Fruit fly (Drosophila melanogaster) whole organism, embryonic: ENCODE measurements around the gene CG18180.

ENCODE experiments used
- CG10274 ChIP-seq: fragments of 200-800 bp; sonication (Bioruptor generic); optimal IDR thresholded peaks from 3 replicates; lab custom pipeline; 2017; ENCODE audit warnings: missing biosample characterization, mild to moderate bottlenecking, missing genetic modification characterization
- CG10654 ChIP-seq: fragments of 200-800 bp; sonication (Bioruptor generic); optimal IDR thresholded peaks from 2 replicates; lab custom pipeline; 2016; ENCODE audit warnings: missing biosample characterization, missing genetic modification characterization
- CG12104 ChIP-seq: fragments of 200-800 bp; sonication (Bioruptor generic); optimal IDR thresholded peaks from 3 replicates; lab custom pipeline; 2016; ENCODE audit warnings: missing biosample characterization, missing genetic modification characterization
- CG12299 ChIP-seq: fragments of 200-800 bp; sonication (Bioruptor generic); optimal IDR thresholded peaks from 2 replicates; lab custom pipeline; 2018; ENCODE audit warnings: missing biosample characterization, mild to moderate bottlenecking, missing genetic modification characterization
- CG13624 ChIP-seq: fragments of 200-800 bp; sonication (Bioruptor generic); optimal IDR thresholded peaks from 2 replicates; lab custom pipeline; 2016; ENCODE audit warnings: missing biosample characterization, missing genetic modification characterization
- CG13894 ChIP-seq: fragments of 200-800 bp; sonication (Bioruptor generic); optimal IDR thresholded peaks from 3 replicates; lab custom pipeline; 2018; ENCODE audit warnings: missing biosample characterization, mild to moderate bottlenecking, missing genetic modification characterization, moderate library complexity
- CG16815 ChIP-seq: fragments of 200-800 bp; sonication (Bioruptor generic); optimal IDR thresholded peaks from 3 replicates; lab custom pipeline; 2017; ENCODE audit warnings: missing biosample characterization, mild to moderate bottlenecking, missing genetic modification characterization
- CG17802 ChIP-seq: fragments of 200-800 bp; sonication (Bioruptor generic); optimal IDR thresholded peaks from 2 replicates; lab custom pipeline; 2018; ENCODE audit warnings: missing biosample characterization, mild to moderate bottlenecking, missing genetic modification characterization, moderate library complexity
- CG17829 ChIP-seq: fragments of 200-800 bp; optimal IDR thresholded peaks from 2 replicates; lab custom pipeline; 2019; ENCODE audit warnings: missing biosample characterization, mild to moderate bottlenecking, missing genetic modification characterization, moderate library complexity
- CG1792 ChIP-seq: fragments of 200-800 bp; sonication (Bioruptor generic); optimal IDR thresholded peaks from 2 replicates; lab custom pipeline; 2016; ENCODE audit warnings: missing biosample characterization, missing genetic modification characterization
- CG18619 ChIP-seq: fragments of 200-800 bp; sonication (Bioruptor generic); optimal IDR thresholded peaks from 3 replicates; lab custom pipeline; 2017; ENCODE audit warnings: missing biosample characterization, mild to moderate bottlenecking, missing genetic modification characterization
- CG30020 ChIP-seq: fragments of 200-800 bp; optimal IDR thresholded peaks from 2 replicates; lab custom pipeline; 2019; ENCODE audit warnings: missing biosample characterization, mild to moderate bottlenecking, missing genetic modification characterization, moderate library complexity
- CG3726 ChIP-seq: fragments of 200-800 bp; sonication (Bioruptor generic); IDR thresholded peaks from 3 replicates; pipeline ENCODE4, ENCODE4 v1.3.6; 2022; ENCODE audit warnings: missing biosample characterization, missing genetic modification characterization
- CG4282 ChIP-seq: fragments of 200-800 bp; sonication (Bioruptor generic); optimal IDR thresholded peaks from 2 replicates; lab custom pipeline; 2016; ENCODE audit warnings: missing biosample characterization, missing genetic modification characterization
- CG6175 ChIP-seq: fragments of 200-800 bp; sonication (Bioruptor generic); IDR thresholded peaks from 3 replicates; pipeline ENCODE4 v1.3.6; 2022; ENCODE audit warnings: missing biosample characterization, missing genetic modification characterization
- CG7839 ChIP-seq: fragments of 200-800 bp; sonication (Bioruptor generic); optimal IDR thresholded peaks from 3 replicates; lab custom pipeline; 2018; ENCODE audit warnings: missing biosample characterization, mild to moderate bottlenecking, missing genetic modification characterization, moderate library complexity
- CG9727 ChIP-seq: fragments of 200-800 bp; sonication (Bioruptor generic); optimal IDR thresholded peaks from 3 replicates; lab custom pipeline; 2017; ENCODE audit warnings: missing biosample characterization, mild to moderate bottlenecking, missing genetic modification characterization
- CG9876 ChIP-seq: fragments of 200-800 bp; sonication (Bioruptor generic); optimal IDR thresholded peaks from 2 replicates; lab custom pipeline; 2016; ENCODE audit warnings: missing biosample characterization, missing genetic modification characterization
- D ChIP-seq, 2 experiments: fragments of 200-800 bp in 1 of 2; fragments of >200 bp in 1 of 2; sonication (Bioruptor generic) in 1 of 2; optimal IDR thresholded peaks; 2 replicates in 1 of 2; 3 replicates in 1 of 2; lab custom pipeline; 2017; ENCODE audit warnings: mild to moderate bottlenecking in 1 of 2, missing biosample characterization in 1 of 2, missing genetic modification characterization in 1 of 2, missing genetic modification reagents in 1 of 2
- D19B ChIP-seq: fragments of 200-800 bp; sonication (Bioruptor generic); optimal IDR thresholded peaks from 2 replicates; lab custom pipeline; 2017; ENCODE audit warnings: missing biosample characterization, mild to moderate bottlenecking, missing genetic modification characterization
- Drgx ChIP-seq: fragments of 200-800 bp; sonication (Bioruptor generic); IDR thresholded peaks from 2 replicates; pipeline ENCODE4 v1.3.6; 2022; ENCODE audit warnings: missing biosample characterization, missing genetic modification characterization
- Fer1 ChIP-seq: fragments of 200-800 bp; sonication (Bioruptor generic); optimal IDR thresholded peaks from 2 replicates; lab custom pipeline; 2017; ENCODE audit warnings: missing biosample characterization, mild to moderate bottlenecking, missing genetic modification characterization
- GATAe ChIP-seq: fragments of 200-800 bp; sonication (Bioruptor generic); conservative IDR thresholded peaks from 2 replicates; pipeline ENCODE4 v1.3.6; 2022; ENCODE audit warnings: missing biosample characterization, missing genetic modification characterization
- HLH3B ChIP-seq: fragments of 200-800 bp; sonication (Bioruptor generic); IDR thresholded peaks from 2 replicates; pipeline ENCODE4 v1.3.6; 2022; ENCODE audit warnings: missing biosample characterization, missing genetic modification characterization
- HmgD ChIP-seq: fragments of 200-800 bp; sonication (Bioruptor generic); optimal IDR thresholded peaks from 3 replicates; lab custom pipeline; 2016; ENCODE audit warnings: missing biosample characterization, missing genetic modification characterization
- Hmr ChIP-seq: fragments of 200-800 bp; sonication (Bioruptor generic); optimal IDR thresholded peaks from 3 replicates; lab custom pipeline; 2017; ENCODE audit warnings: mild to moderate bottlenecking, missing biosample characterization, missing genetic modification reagents, missing genetic modification characterization
- Hr51 ChIP-seq, 2 experiments: fragments of 200-800 bp; sonication (Bioruptor generic); optimal IDR thresholded peaks; 2 replicates in 1 of 2; 3 replicates in 1 of 2; lab custom pipeline; 2016 to 2018; ENCODE audit warnings: missing biosample characterization in 2 of 2, missing genetic modification characterization in 2 of 2, mild to moderate bottlenecking in 1 of 2, moderate library complexity in 1 of 2
- Max ChIP-seq: fragments of 200-800 bp; sonication (Bioruptor generic); optimal IDR thresholded peaks from 2 replicates; lab custom pipeline; 2016; ENCODE audit warnings: missing biosample characterization, mild to moderate bottlenecking, missing genetic modification characterization
- Med ChIP-seq: fragments of 200-800 bp; sonication (Bioruptor generic); peaks from one replicate; lab custom pipeline; 2016; ENCODE audit warnings: missing biosample characterization, missing genetic modification characterization, mild to moderate bottlenecking, inconsistent platforms, moderate library complexity
- Mrtf ChIP-seq: fragments of 200-800 bp; sonication (Bioruptor generic); IDR thresholded peaks from 3 replicates; pipeline ENCODE4 v1.3.6; 2022; ENCODE audit warnings: missing biosample characterization, missing genetic modification characterization
- NFAT ChIP-seq: fragments of 200-800 bp; sonication (Bioruptor generic); IDR thresholded peaks from 2 replicates; pipeline ENCODE4 v1.3.6; 2022; ENCODE audit warnings: missing biosample characterization, missing genetic modification characterization
- Optix ChIP-seq: fragments of 200-800 bp; sonication (Bioruptor generic); IDR thresholded peaks from 3 replicates; pipeline ENCODE4 v1.3.6; 2022; ENCODE audit warnings: missing biosample characterization, missing genetic modification characterization
- Taf1 ChIP-seq: fragments of 200-800 bp; sonication (Bioruptor generic); IDR thresholded peaks from 2 replicates; pipeline ENCODE4 v1.3.6; 2022; ENCODE audit warnings: missing biosample characterization, missing genetic modification characterization
- ab ChIP-seq: fragments of 200-800 bp; sonication (Bioruptor generic); optimal IDR thresholded peaks from 2 replicates; lab custom pipeline; 2016; ENCODE audit warnings: missing biosample characterization, missing genetic modification characterization
- aop ChIP-seq: fragments of 200-800 bp; sonication (Bioruptor generic); IDR thresholded peaks from 2 replicates; pipeline ENCODE4 v1.3.6; 2022; ENCODE audit warnings: missing biosample characterization, missing genetic modification characterization
- chm ChIP-seq: fragments of 200-800 bp; sonication (Bioruptor generic); IDR thresholded peaks from 2 replicates; pipeline ENCODE4 v1.3.6; 2022; ENCODE audit warnings: missing biosample characterization, missing genetic modification characterization
- chn ChIP-seq: fragments of 200-800 bp; sonication (Bioruptor generic); optimal IDR thresholded peaks from 2 replicates; lab custom pipeline; 2016; ENCODE audit warnings: missing biosample characterization, missing genetic modification characterization
- croc ChIP-seq: fragments of 200-800 bp; sonication (Bioruptor generic); conservative IDR thresholded peaks from 3 replicates; pipeline ENCODE4 v1.3.6; 2022; ENCODE audit warnings: missing biosample characterization, missing genetic modification characterization
- ftz-f1 ChIP-seq: fragments of 200-800 bp; sonication (Bioruptor generic); optimal IDR thresholded peaks from 2 replicates; lab custom pipeline; 2016; ENCODE audit warnings: missing biosample characterization, missing genetic modification characterization
- grn ChIP-seq: fragments of 200-800 bp; sonication (Bioruptor generic); optimal IDR thresholded peaks from 3 replicates; lab custom pipeline; 2017; ENCODE audit warnings: missing biosample characterization, missing genetic modification characterization
- kah ChIP-seq: fragments of 200-800 bp; sonication (Bioruptor generic); optimal IDR thresholded peaks from 2 replicates; lab custom pipeline; 2018; ENCODE audit warnings: missing biosample characterization, mild to moderate bottlenecking, missing genetic modification characterization
- shn ChIP-seq: fragments of 200-800 bp; sonication (Bioruptor generic); optimal IDR thresholded peaks from 3 replicates; lab custom pipeline; 2016; ENCODE audit warnings: missing biosample characterization, missing genetic modification characterization
- ssp ChIP-seq: fragments of 200-800 bp; sonication (Bioruptor generic); IDR thresholded peaks from 2 replicates; pipeline ENCODE4 v1.3.6; 2022; ENCODE audit warnings: missing biosample characterization, missing genetic modification characterization
- tgo ChIP-seq: fragments of 200-800 bp; sonication (Bioruptor generic); IDR thresholded peaks from 3 replicates; pipeline ENCODE4 v1.3.6; 2022; ENCODE audit warnings: missing biosample characterization, missing genetic modification characterization
- tll ChIP-seq, 2 experiments: fragments of 200-800 bp in 1 of 2; fragments of >200 bp in 1 of 2; sonication (Bioruptor generic) in 1 of 2; optimal IDR thresholded peaks; 2 replicates each; lab custom pipeline; 2017 to 2019; ENCODE audit warnings: missing biosample characterization in 2 of 2, missing genetic modification characterization in 2 of 2, mild to moderate bottlenecking in 1 of 2, moderate library complexity in 1 of 2
- toy ChIP-seq: fragments of 200-800 bp; sonication (Bioruptor generic); IDR thresholded peaks from 2 replicates; pipeline ENCODE4 v1.3.6; 2022; ENCODE audit warnings: missing biosample characterization, missing genetic modification characterization
- unpg ChIP-seq: fragments of 200-800 bp; sonication (Bioruptor generic); optimal IDR thresholded peaks from 3 replicates; lab custom pipeline; 2018; ENCODE audit warnings: missing biosample characterization, mild to moderate bottlenecking, missing genetic modification characterization, moderate library complexity
- vnd ChIP-seq: fragments of 200-800 bp; sonication (Bioruptor generic); IDR thresholded peaks from 3 replicates; pipeline ENCODE4 v1.3.6; 2022; ENCODE audit warnings: missing biosample characterization, missing genetic modification characterization; ENCODE audit not compliant: partially characterized antibody
- wdn ChIP-seq: fragments of 200-800 bp; sonication (Bioruptor generic); IDR thresholded peaks from 2 replicates; pipeline ENCODE4 v1.3.6; 2022; ENCODE audit warnings: missing biosample characterization, missing genetic modification characterization
- z ChIP-seq: fragments of 200-800 bp; sonication (Bioruptor generic); IDR thresholded peaks from 3 replicates; pipeline ENCODE4 v1.3.6; 2022; ENCODE audit warnings: missing biosample characterization, missing genetic modification characterization

The CG18180 gene

DNA sequence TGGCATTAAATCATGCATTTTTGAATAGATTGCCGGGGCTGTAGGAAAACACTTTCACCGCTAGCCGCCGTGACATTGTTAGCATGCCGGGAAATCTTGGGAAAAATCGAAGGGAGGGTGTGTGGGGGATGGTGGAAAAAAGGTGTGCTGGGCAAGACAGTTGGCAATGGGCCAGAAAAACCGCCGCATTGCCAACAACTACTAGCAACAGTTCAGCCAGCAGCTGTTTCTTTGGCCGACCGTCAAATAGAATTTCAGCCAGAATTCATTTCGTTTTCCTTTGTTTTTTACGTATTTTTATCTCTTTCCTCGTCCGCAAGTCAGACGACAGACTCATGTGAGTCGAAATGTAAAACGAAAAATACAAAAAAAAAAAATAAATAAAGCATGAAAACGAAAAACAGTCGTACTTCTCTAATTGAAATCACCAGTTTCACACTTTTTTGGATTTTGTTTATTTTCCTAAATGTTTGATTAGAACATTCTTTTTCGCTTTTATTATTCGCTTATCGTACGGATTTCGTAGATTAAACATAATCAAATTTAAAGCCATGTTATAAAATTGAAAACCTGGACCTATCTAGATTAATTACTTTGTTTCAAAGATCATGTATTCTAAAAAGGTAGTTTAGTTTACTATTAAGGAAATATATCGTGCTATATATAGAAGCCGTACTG lies 50.1 kb downstream of the CG18180 start (continued):
- no peak for TF ChIP-seq ab (GFP tag; lab: Kevin White, UChicago)
- TF ChIP-seq chm, result no peak
- TF ChIP-seq CG30020 (tag; lab: Kevin White, UChicago), result no peak
- no peak for TF ChIP-seq GATAe (GFP tag; lab: Robert Waterston, UW)
- no peak for TF ChIP-seq CG4282 (GFP tag; lab: Kevin White, UChicago)
- no peak for TF ChIP-seq HmgD
- no peak for TF ChIP-seq NFAT
- no peak for TF ChIP-seq z (GFP tag; lab: Robert Waterston, UW)
- TF ChIP-seq D (optimal IDR thresholded peaks at IDR 0.05; lab: Kevin White, UChicago), result no peak
- no peak for TF ChIP-seq D (GFP tag; optimal IDR thresholded peaks at IDR 0.05; lab: Kevin White, UChicago)
- TF ChIP-seq ssp (GFP tag; lab: Robert Waterston, UW), result no peak
- TF ChIP-seq CG10274 (GFP tag; lab: Kevin White, UChicago), result no peak
- TF ChIP-seq Fer1 (GFP tag; lab: Kevin White, UChicago), result peak; percentile 69
- no peak for TF ChIP-seq CG13894 (tag; lab: Kevin White, UChicago)
- no peak for TF ChIP-seq croc
- TF ChIP-seq chn, result no peak
- no peak for TF ChIP-seq kah (GFP tag; lab: Kevin White, UChicago)
- TF ChIP-seq Max (GFP tag; lab: Kevin White, UChicago), result no peak
- no peak for TF ChIP-seq Taf1
- TF ChIP-seq CG17802 (tag; lab: Kevin White, UChicago), result no peak
- no peak for TF ChIP-seq Mrtf
- no peak for TF ChIP-seq CG3726 (GFP tag; lab: Robert Waterston, UW)
- TF ChIP-seq Drgx (GFP tag; lab: Robert Waterston, UW), result no peak; the same call in 1 of the 2 replicates
- TF ChIP-seq unpg (GFP tag; lab: Kevin White, UChicago), result no peak
- no peak for TF ChIP-seq CG1792 (GFP tag; lab: Kevin White, UChicago)
- TF ChIP-seq CG16815, result no peak
- peak; percentile 39 for TF ChIP-seq D19B (GFP tag; lab: Kevin White, UChicago)
- no peak for TF ChIP-seq wdn (GFP tag; lab: Robert Waterston, UW)
- no peak for TF ChIP-seq CG17829 (tag; lab: Kevin White, UChicago)
- TF ChIP-seq CG12299 (tag; lab: Kevin White, UChicago), result no peak
- no peak for TF ChIP-seq Optix (GFP tag; lab: Robert Waterston, UW)
- no peak for TF ChIP-seq toy (GFP tag; lab: Robert Waterston, UW)
- TF ChIP-seq grn (GFP tag; lab: Kevin White, UChicago), result no peak
- peak; percentile 29 for TF ChIP-seq CG18619 (GFP tag; lab: Kevin White, UChicago)
- TF ChIP-seq CG13624 (GFP tag; lab: Kevin White, UChicago), result peak; percentile 49
- no peak for TF ChIP-seq CG6175 (GFP tag; lab: Robert Waterston, UW)
- no peak for TF ChIP-seq CG10654 (GFP tag; lab: Kevin White, UChicago)
- peak; percentile 64 for TF ChIP-seq CG7839 (tag; lab: Kevin White, UChicago)
- TF ChIP-seq CG9876, result no peak
- TF ChIP-seq shn, result no peak
- TF ChIP-seq Hmr, result peak; percentile 51
- TF ChIP-seq aop, result no peak
- peak; percentile 73 for TF ChIP-seq Med
- peak; percentile 9 for TF ChIP-seq CG12104 (GFP tag; lab: Kevin White, UChicago)
- no peak for TF ChIP-seq ftz-f1 (GFP tag; lab: Kevin White, UChicago)
- TF ChIP-seq tll (GFP tag; optimal IDR thresholded peaks at IDR 0.05; lab: Kevin White, UChicago), result no peak
- peak; percentile 11 for TF ChIP-seq CG9727 (GFP tag; lab: Kevin White, UChicago)
- no peak for TF ChIP-seq HLH3B (GFP tag; lab: Robert Waterston, UW)
- no peak; the same call in 2 of the 3 replicates for TF ChIP-seq tgo (GFP tag; lab: Robert Waterston, UW)
- peak in 1 of 2 experiments; percentile 59 for TF ChIP-seq Hr51 (GFP tag; optimal IDR thresholded peaks at IDR 0.05; lab: Kevin White, UChicago)
- no peak for TF ChIP-seq vnd (GFP tag; lab: Robert Waterston, UW)
